Fruit fly (Drosophila melanogaster) whole organism, embryonic: Measurements from ENCODE around the gene CG43218.

Source experiments
- Atf3 ChIP-seq: fragments of 200-800 bp; sonication (Bioruptor generic); optimal IDR thresholded peaks from 3 replicates; lab custom pipeline; 2016; ENCODE audit warnings: missing biosample characterization, missing genetic modification characterization
- CG10147 ChIP-seq: fragments of 200-800 bp; sonication (Bioruptor generic); optimal IDR thresholded peaks from 2 replicates; lab custom pipeline; 2019; ENCODE audit warnings: missing biosample characterization, mild to moderate bottlenecking, missing genetic modification characterization, moderate library complexity
- CG10274 ChIP-seq: fragments of 200-800 bp; sonication (Bioruptor generic); optimal IDR thresholded peaks from 3 replicates; lab custom pipeline; 2017; ENCODE audit warnings: missing biosample characterization, mild to moderate bottlenecking, missing genetic modification characterization
- CG10321 ChIP-seq: fragments of 200-800 bp; sonication (Bioruptor generic); IDR thresholded peaks from 2 replicates; pipeline ENCODE4 v1.3.6; 2022; ENCODE audit warnings: missing biosample characterization, missing genetic modification characterization
- CG10462 ChIP-seq: fragments of 200-800 bp; sonication (Bioruptor generic); optimal IDR thresholded peaks from 2 replicates; lab custom pipeline; 2016; ENCODE audit warnings: missing biosample characterization, missing genetic modification characterization
- CG13123 ChIP-seq: fragments of 200-800 bp; sonication (Bioruptor generic); optimal IDR thresholded peaks from 2 replicates; lab custom pipeline; 2016; ENCODE audit warnings: missing biosample characterization, missing genetic modification characterization
- CG13424 ChIP-seq: fragments of 200-800 bp; sonication (Bioruptor generic); optimal IDR thresholded peaks from 2 replicates; lab custom pipeline; 2019; ENCODE audit warnings: missing biosample characterization, mild to moderate bottlenecking, missing genetic modification characterization, moderate library complexity
- CG13775 ChIP-seq: fragments of 200-800 bp; sonication (Bioruptor generic); optimal IDR thresholded peaks from 3 replicates; lab custom pipeline; 2017; ENCODE audit warnings: missing biosample characterization, mild to moderate bottlenecking, missing genetic modification characterization
- CG17912 ChIP-seq: fragments of 200-800 bp; sonication (Bioruptor generic); optimal IDR thresholded peaks from 2 replicates; lab custom pipeline; 2018; ENCODE audit warnings: missing biosample characterization, mild to moderate bottlenecking, missing genetic modification characterization
- CG3407 ChIP-seq: fragments of 200-800 bp; sonication (Bioruptor generic); optimal IDR thresholded peaks from 2 replicates; lab custom pipeline; 2018; ENCODE audit warnings: missing biosample characterization, mild to moderate bottlenecking, missing genetic modification characterization
- CG4730 ChIP-seq: fragments of 200-800 bp; sonication (Bioruptor generic); IDR thresholded peaks from 2 replicates; pipeline ENCODE4 v1.3.6; 2022; ENCODE audit warnings: missing biosample characterization, missing genetic modification characterization
- CG6791 ChIP-seq: fragments of 200-800 bp; sonication (Bioruptor generic); IDR thresholded peaks from 3 replicates; pipeline ENCODE4 v1.3.6; 2022; ENCODE audit warnings: missing biosample characterization, missing genetic modification characterization; ENCODE audit not compliant: partially characterized antibody
- CG7928 ChIP-seq: fragments of 200-800 bp; sonication (Bioruptor generic); optimal IDR thresholded peaks from 2 replicates; lab custom pipeline; 2017; ENCODE audit warnings: missing biosample characterization, mild to moderate bottlenecking, missing genetic modification characterization
- CG7987 ChIP-seq: fragments of 200-800 bp; sonication (Bioruptor generic); optimal IDR thresholded peaks from 2 replicates; lab custom pipeline; 2018; ENCODE audit warnings: missing biosample characterization, mild to moderate bottlenecking, missing genetic modification characterization, moderate library complexity
- CG8359 ChIP-seq: fragments of 200-800 bp; sonication (Bioruptor generic); optimal IDR thresholded peaks from 2 replicates; lab custom pipeline; 2017; ENCODE audit warnings: missing biosample characterization, mild to moderate bottlenecking, missing genetic modification characterization, borderline replicate concordance
- CG9437 ChIP-seq: fragments of 200-800 bp; sonication (Bioruptor generic); optimal IDR thresholded peaks from 2 replicates; lab custom pipeline; 2018; ENCODE audit warnings: missing biosample characterization, mild to moderate bottlenecking, missing genetic modification characterization
- CHES-1-like ChIP-seq: fragments of 200-800 bp; sonication (Bioruptor generic); optimal IDR thresholded peaks from 2 replicates; lab custom pipeline; 2016; ENCODE audit warnings: missing biosample characterization, missing genetic modification characterization
- Chrac-16 ChIP-seq: fragments of 200-800 bp; sonication (Bioruptor generic); optimal IDR thresholded peaks from 3 replicates; lab custom pipeline; 2016; ENCODE audit warnings: missing biosample characterization, missing genetic modification characterization
- Deaf1 ChIP-seq: fragments of 200-800 bp; optimal IDR thresholded peaks from 3 replicates; lab custom pipeline; 2019; ENCODE audit warnings: missing biosample characterization, mild to moderate bottlenecking, missing genetic modification characterization, moderate library complexity
- Dek ChIP-seq: fragments of 200-800 bp; sonication (Bioruptor generic); optimal IDR thresholded peaks from 3 replicates; lab custom pipeline; 2019; ENCODE audit warnings: missing biosample characterization, mild to moderate bottlenecking, missing genetic modification characterization, moderate library complexity
- Dll ChIP-seq: fragments of 200-800 bp; sonication (Bioruptor generic); IDR thresholded peaks from 4 replicates; pipeline ENCODE4 v1.3.6; 2022; ENCODE audit warnings: missing biosample characterization, missing genetic modification characterization; ENCODE audit not compliant: partially characterized antibody
- Drgx ChIP-seq: fragments of 200-800 bp; sonication (Bioruptor generic); IDR thresholded peaks from 2 replicates; pipeline ENCODE4 v1.3.6; 2022; ENCODE audit warnings: missing biosample characterization, missing genetic modification characterization
- Ets65A ChIP-seq: fragments of 200-800 bp; sonication (Bioruptor generic); peaks from one replicate; lab custom pipeline; 2016; ENCODE audit warnings: missing biosample characterization, missing genetic modification characterization
- Fer3 ChIP-seq: fragments of 200-800 bp; sonication (Bioruptor generic); optimal IDR thresholded peaks from 2 replicates; lab custom pipeline; 2018; ENCODE audit warnings: missing biosample characterization, mild to moderate bottlenecking, missing genetic modification characterization, moderate library complexity
- HLHmδ ChIP-seq: fragments of 200-800 bp; sonication (Bioruptor generic); optimal IDR thresholded peaks from 2 replicates; lab custom pipeline; 2018; ENCODE audit warnings: missing biosample characterization, mild to moderate bottlenecking, missing genetic modification characterization, moderate library complexity
- Hmr ChIP-seq: fragments of 200-800 bp; sonication (Bioruptor generic); optimal IDR thresholded peaks from 3 replicates; lab custom pipeline; 2017; ENCODE audit warnings: mild to moderate bottlenecking, missing biosample characterization, missing genetic modification reagents, missing genetic modification characterization
- Mad ChIP-seq: fragments of 200-800 bp; sonication (Bioruptor generic); optimal IDR thresholded peaks from 2 replicates; lab custom pipeline; 2016; ENCODE audit warnings: missing biosample characterization, missing genetic modification characterization
- Nf-YA ChIP-seq: fragments of 200-800 bp; sonication (Bioruptor generic); IDR thresholded peaks from 2 replicates; pipeline ENCODE4 v1.3.6; 2022; ENCODE audit warnings: missing biosample characterization, missing genetic modification characterization
- Rfx ChIP-seq: fragments of 200-800 bp; sonication (Bioruptor generic); IDR thresholded peaks from 2 replicates; pipeline ENCODE4 v1.3.6; 2022; ENCODE audit warnings: missing biosample characterization, missing genetic modification characterization
- Six4 ChIP-seq: fragments of 200-800 bp; sonication (Bioruptor generic); optimal IDR thresholded peaks from 2 replicates; lab custom pipeline; 2016; ENCODE audit warnings: missing biosample characterization, missing genetic modification characterization
- Ssrp ChIP-seq: fragments of 200-800 bp; sonication (Bioruptor generic); optimal IDR thresholded peaks from 2 replicates; lab custom pipeline; 2018; ENCODE audit warnings: missing biosample characterization, mild to moderate bottlenecking, missing genetic modification characterization, moderate library complexity
- Xbp1 ChIP-seq: fragments of 200-800 bp; sonication (Bioruptor generic); optimal IDR thresholded peaks from 3 replicates; lab custom pipeline; 2016; ENCODE audit warnings: missing biosample characterization, mild to moderate bottlenecking, missing genetic modification characterization
- bigmax ChIP-seq: fragments of 200-800 bp; sonication (Bioruptor generic); optimal IDR thresholded peaks from 2 replicates; lab custom pipeline; 2018; ENCODE audit warnings: missing biosample characterization, mild to moderate bottlenecking, missing genetic modification characterization
- bsh ChIP-seq, 2 experiments: fragments of 200-800 bp; sonication (Bioruptor generic); optimal IDR thresholded peaks; 2 replicates each; lab custom pipeline; 2017 to 2018; ENCODE audit warnings: mild to moderate bottlenecking in 2 of 2, missing biosample characterization in 2 of 2, missing genetic modification characterization in 2 of 2, moderate library complexity in 1 of 2
- ci ChIP-seq: fragments of 200-800 bp; sonication (Bioruptor generic); IDR thresholded peaks from 3 replicates; pipeline ENCODE4 v1.3.6; 2022; ENCODE audit warnings: missing biosample characterization, missing genetic modification characterization
- fd96Cb ChIP-seq: fragments of 200-800 bp; sonication (Bioruptor generic); optimal IDR thresholded peaks from 2 replicates; lab custom pipeline; 2018; ENCODE audit warnings: missing biosample characterization, mild to moderate bottlenecking, missing genetic modification characterization, moderate library complexity
- ftz-f1 ChIP-seq: fragments of 200-800 bp; sonication (Bioruptor generic); optimal IDR thresholded peaks from 2 replicates; lab custom pipeline; 2016; ENCODE audit warnings: missing biosample characterization, missing genetic modification characterization
- fu2 ChIP-seq: fragments of 200-800 bp; sonication (Bioruptor generic); optimal IDR thresholded peaks from 2 replicates; lab custom pipeline; 2016; ENCODE audit warnings: missing biosample characterization, missing genetic modification characterization
- ham ChIP-seq: fragments of 200-800 bp; sonication (Bioruptor generic); IDR thresholded peaks from 2 replicates; pipeline ENCODE4 v1.3.6; 2022; ENCODE audit warnings: missing biosample characterization, missing genetic modification characterization
- tgo ChIP-seq: fragments of 200-800 bp; sonication (Bioruptor generic); IDR thresholded peaks from 3 replicates; pipeline ENCODE4 v1.3.6; 2022; ENCODE audit warnings: missing biosample characterization, missing genetic modification characterization
- tna ChIP-seq: fragments of 200-800 bp; sonication (Bioruptor generic); IDR thresholded peaks from 2 replicates; pipeline ENCODE4 v1.3.6; 2022; ENCODE audit warnings: missing biosample characterization, missing genetic modification characterization; ENCODE audit not compliant: partially characterized antibody
- toy ChIP-seq: fragments of 200-800 bp; sonication (Bioruptor generic); IDR thresholded peaks from 2 replicates; pipeline ENCODE4 v1.3.6; 2022; ENCODE audit warnings: missing biosample characterization, missing genetic modification characterization
- tup ChIP-seq: fragments of 200-800 bp; sonication (Bioruptor generic); optimal IDR thresholded peaks from 2 replicates; lab custom pipeline; 2016; ENCODE audit warnings: missing biosample characterization, mild to moderate bottlenecking, missing genetic modification characterization, moderate library complexity
- unpg ChIP-seq: fragments of 200-800 bp; sonication (Bioruptor generic); optimal IDR thresholded peaks from 3 replicates; lab custom pipeline; 2018; ENCODE audit warnings: missing biosample characterization, mild to moderate bottlenecking, missing genetic modification characterization, moderate library complexity
- zen2 ChIP-seq: fragments of 200-800 bp; sonication (Bioruptor generic); IDR thresholded peaks from 3 replicates; pipeline ENCODE4 v1.3.6; 2022; ENCODE audit warnings: missing biosample characterization, missing genetic modification characterization; ENCODE audit not compliant: partially characterized antibody

Gene CG43218

DNA sequence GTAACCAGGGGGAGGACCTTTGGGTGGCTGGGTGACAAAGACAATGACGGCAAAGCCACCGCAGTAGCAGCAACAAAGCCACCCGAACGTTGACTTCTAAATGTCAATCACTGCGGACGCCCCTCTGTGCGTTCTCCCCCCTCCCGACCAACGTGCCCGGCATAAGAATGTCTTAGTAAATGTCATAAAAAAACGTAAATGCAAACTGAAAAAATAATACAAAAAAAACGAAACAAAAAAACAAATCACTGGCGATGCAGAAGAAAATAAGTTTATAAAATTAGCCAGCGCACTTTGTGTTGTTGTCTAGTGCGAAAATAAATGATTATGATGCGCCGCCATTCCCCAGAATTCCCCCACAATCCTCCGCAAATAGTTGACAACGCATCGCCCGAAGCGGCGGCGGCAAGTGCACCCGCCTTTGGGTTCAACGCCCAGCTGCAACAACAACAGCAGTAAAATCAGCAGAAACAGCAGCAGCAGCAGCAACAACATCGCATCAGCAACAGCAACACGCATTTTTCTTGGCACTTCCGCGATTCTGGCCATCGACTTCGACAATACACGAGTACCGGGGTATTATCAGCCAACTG is 20.8 kb upstream of the CG43218 start:
- TF ChIP-seq CG4730 (GFP tag; lab: Robert Waterston, UW) (0 out of 2 replicates have a peak, but pooled peaks have one; percentile 7), bsh (GFP tag; optimal IDR thresholded peaks at IDR 0.05; lab: Kevin White, UChicago) (peak in 1 of 2 experiments; percentile 86), tup (GFP tag; lab: Kevin White, UChicago) (no peak), Ets65A (peak; percentile 14), Drgx (GFP tag; lab: Robert Waterston, UW) (peak; percentile 78)

DNA sequence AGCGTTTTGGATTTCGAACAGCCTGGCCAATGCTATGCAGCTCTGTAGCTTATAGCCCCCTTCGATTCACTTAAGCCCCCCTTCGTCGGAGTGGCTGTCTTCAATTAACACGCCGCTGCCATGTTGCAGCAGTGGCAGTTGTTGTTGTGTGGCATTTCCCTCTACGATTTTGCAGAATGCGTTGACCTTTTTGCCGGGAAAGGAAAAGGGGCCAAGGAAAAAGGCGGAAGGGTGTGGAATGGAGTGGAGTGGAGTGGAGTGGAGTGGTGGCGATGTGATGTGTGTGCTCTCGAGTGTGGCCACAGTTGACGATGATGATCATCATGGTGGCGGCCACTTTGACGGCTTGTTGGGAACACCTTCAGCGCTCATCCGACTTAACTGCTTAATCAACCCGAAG is 19.4 kb upstream of the CG43218 start:
- TF ChIP-seq Ets65A (peak; percentile 59), Drgx (GFP tag; lab: Robert Waterston, UW) (0 out of 2 replicates have a peak, but pooled peaks have one; percentile 9), ham (GFP tag; lab: Robert Waterston, UW) (no peak), tgo (GFP tag; lab: Robert Waterston, UW) (no peak), Hmr (no peak), CG9437 (GFP tag; lab: Kevin White, UChicago) (no peak)
- TF ChIP-seq, all 482 proteins: peak for 2

DNA sequence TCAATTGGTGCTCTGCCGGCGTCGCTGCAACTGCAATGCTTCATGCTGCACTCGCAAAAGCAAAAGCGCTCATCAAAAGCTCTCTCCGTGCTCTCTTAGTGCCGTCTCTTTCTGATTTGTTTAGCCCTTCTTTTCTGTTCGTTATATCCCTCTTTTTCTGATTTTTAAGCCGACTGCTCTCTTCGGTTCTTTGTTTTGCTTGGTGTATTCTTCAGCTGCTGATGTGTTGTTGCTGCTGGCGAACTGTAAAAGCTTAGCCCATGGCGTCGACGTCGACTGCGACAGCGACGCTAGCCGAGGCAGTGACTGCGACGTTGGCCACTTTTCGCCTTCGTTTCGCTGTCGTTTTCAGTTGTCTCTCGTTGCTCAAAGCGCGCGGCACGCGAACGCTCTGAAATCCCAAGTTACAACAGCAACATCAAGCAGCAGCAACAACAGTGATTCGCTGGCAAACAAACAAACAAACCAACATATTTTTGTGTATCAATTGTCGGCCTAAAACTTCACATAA is 17.8 kb upstream of the CG43218 start:
- TF ChIP-seq Dek: no peak
- TF ChIP-seq CG13775: no peak
- no peak for TF ChIP-seq CG7928 (GFP tag; lab: Kevin White, UChicago)
- no peak for TF ChIP-seq CG8359
- no peak for TF ChIP-seq Six4 (GFP tag; lab: Kevin White, UChicago)
- no peak for TF ChIP-seq Nf-YA
- TF ChIP-seq bigmax (GFP tag; lab: Kevin White, UChicago): no peak
- no peak for TF ChIP-seq toy
- TF ChIP-seq ftz-f1 (GFP tag; lab: Kevin White, UChicago): peak; percentile 54
- TF ChIP-seq CG10147: no peak
- TF ChIP-seq Atf3 (GFP tag; lab: Kevin White, UChicago): no peak
- peak; percentile 76; the same call in 2 of the 3 replicates for TF ChIP-seq zen2 (GFP tag; lab: Robert Waterston, UW)
- no peak for TF ChIP-seq CG7987 (GFP tag; lab: Kevin White, UChicago)
- no peak for TF ChIP-seq Fer3 (tag; lab: Kevin White, UChicago)
- no peak for TF ChIP-seq Mad (GFP tag; lab: Kevin White, UChicago)
- no peak for TF ChIP-seq unpg
- no peak for TF ChIP-seq CG10274 (GFP tag; lab: Kevin White, UChicago)
- no peak for TF ChIP-seq Ssrp (tag; lab: Kevin White, UChicago)
- no peak for TF ChIP-seq CG17912 (GFP tag; lab: Kevin White, UChicago)
- TF ChIP-seq CG13123 (GFP tag; lab: Kevin White, UChicago): no peak
- TF ChIP-seq tna (GFP tag; lab: Robert Waterston, UW): peak; percentile 20; the same call in 1 of the 2 replicates
- no peak for TF ChIP-seq CG6791
- no peak for TF ChIP-seq CG10462 (GFP tag; lab: Kevin White, UChicago)
- no peak for TF ChIP-seq CG13424 (tag; lab: Kevin White, UChicago)
- TF ChIP-seq CHES-1-like (GFP tag; lab: Kevin White, UChicago): no peak
- TF ChIP-seq Deaf1 (tag; lab: Kevin White, UChicago): peak; percentile 98
- TF ChIP-seq Dll (GFP tag; lab: Robert Waterston, UW): 0 out of 4 replicates have a peak, but pooled peaks have one; percentile 43
- no peak for TF ChIP-seq fd96Cb (tag; lab: Kevin White, UChicago)
- TF ChIP-seq Rfx (GFP tag; lab: Robert Waterston, UW): no peak
- no peak for TF ChIP-seq Chrac-16 (GFP tag; lab: Kevin White, UChicago)
- TF ChIP-seq ci (GFP tag; lab: Robert Waterston, UW): peak; percentile 73; the same call in 2 of the 3 replicates
- no peak for TF ChIP-seq CG3407 (GFP tag; lab: Kevin White, UChicago)
- TF ChIP-seq fu2 (GFP tag; lab: Kevin White, UChicago): no peak
- peak; percentile 11 for TF ChIP-seq Xbp1 (GFP tag; lab: Kevin White, UChicago)
- TF ChIP-seq CG10321 (GFP tag; lab: Robert Waterston, UW): no peak
- TF ChIP-seq HLHmδ: peak; percentile 4
